Worm (Caenorhabditis elegans): ENCODE results near the gene T05G5.5.

Gene T05G5.5

DNA sequence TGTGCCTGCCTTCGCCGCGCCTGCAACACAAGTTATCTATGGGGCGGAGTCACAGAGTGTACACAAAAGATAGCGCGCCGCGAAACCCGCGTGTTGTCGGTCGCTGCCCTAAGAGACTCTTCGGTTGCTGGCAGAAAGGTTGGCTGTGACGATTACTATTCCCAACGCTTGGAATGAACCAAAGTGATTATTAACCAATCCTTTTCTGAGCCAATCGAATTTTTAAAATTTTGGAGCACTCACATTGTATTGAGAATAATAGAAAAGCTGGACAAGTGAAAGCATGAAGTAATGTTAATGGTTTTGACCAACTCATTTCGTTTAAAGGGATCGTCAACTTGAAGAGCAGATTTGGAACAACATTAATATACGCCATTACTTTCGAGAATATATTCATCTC, 34.0 kb downstream of the T05G5.5 start (continued):
- TF ChIP-seq nhr-102 (tag; optimal IDR thresholded peaks at IDR 0.05) (peak; percentile 73), attf-4 (tag; optimal IDR thresholded peaks at IDR 0.05) (peak; percentile 25), madf-9 (GFP tag; conservative IDR thresholded peaks at IDR 0.05) (no peak), ces-1 (GFP tag; optimal IDR thresholded peaks at IDR 0.05) (no peak), saeg-2 (GFP tag; IDR thresholded peaks at IDR 0.05) (no peak), zfp-2 (tag; optimal IDR thresholded peaks at IDR 0.05) (no peak), zag-1 (tag; optimal IDR thresholded peaks at IDR 0.05) (no peak), Y5F2A.4 (GFP tag; optimal IDR thresholded peaks at IDR 0.05) (no peak)

- TF ChIP-seq snpc-1.2 (GFP tag; IDR thresholded peaks at IDR 0.05) (no peak), ceh-32 (tag; optimal IDR thresholded peaks at IDR 0.05; ENCODE audit: poor library complexity) (no peak), lsy-2 (tag; optimal IDR thresholded peaks at IDR 0.05) (peak in 1 of 2 experiments; percentile 16), dmd-6 (GFP tag; IDR thresholded peaks at IDR 0.05) (peak; percentile 62), nhr-28 (tag; optimal IDR thresholded peaks at IDR 0.05) (peak; percentile 49), pqm-1 (tag; optimal IDR thresholded peaks at IDR 0.05) (peak; percentile 13), dve-1 (tag; optimal IDR thresholded peaks at IDR 0.05; ENCODE audit: insufficient read depth) (peak; percentile 73), tra-1 (GFP tag; IDR thresholded peaks at IDR 0.05) (no peak), daf-16 (GFP tag; optimal IDR thresholded peaks at IDR 0.05) (no peak), daf-16 (tag; optimal IDR thresholded peaks at IDR 0.05) (peak; percentile 53), nhr-102 (tag; optimal IDR thresholded peaks at IDR 0.05) (no peak), ztf-7 (tag; optimal IDR thresholded peaks at IDR 0.05) (peak; percentile 61), fkh-10 (GFP tag; optimal IDR thresholded peaks at IDR 0.05) (no peak)
These were observed 36.5 kb downstream of the T05G5.5 start for ce11 chrIII:9714731-9715130.

ce11 chrIII:9713862-9714261, 37.4 kb downstream of the T05G5.5 start, which contains the start of gene ncx-6:
TSS of gene ncx-6 (minus strand) at chrIII:9713949.
- TF ChIP-seq hlh-30 (tag; optimal IDR thresholded peaks at IDR 0.05; ENCODE audit: insufficient read depth) (peak; percentile 40), mxl-3 (GFP tag; optimal IDR thresholded peaks at IDR 0.05) (no peak), lin-38 (GFP tag; IDR thresholded peaks at IDR 0.05) (no peak), hlh-11 (tag; optimal IDR thresholded peaks at IDR 0.05) (peak; percentile 2), php-3 (GFP tag; IDR thresholded peaks at IDR 0.05) (peak; percentile 73), dmd-6 (GFP tag; IDR thresholded peaks at IDR 0.05) (peak; percentile 61), T20F7.1 (GFP tag; optimal IDR thresholded peaks at IDR 0.05) (no peak), ama-1 (optimal IDR thresholded peaks at IDR 0.05) (no peak), lim-7 (GFP tag; IDR thresholded peaks at IDR 0.05) (no peak), dve-1 (tag; optimal IDR thresholded peaks at IDR 0.05; ENCODE audit: insufficient read depth) (peak; percentile 63), ceh-62 (tag; optimal IDR thresholded peaks at IDR 0.05) (no peak), R02D3.7 (tag; optimal IDR thresholded peaks at IDR 0.05) (no peak), duxl-1 (tag; optimal IDR thresholded peaks at IDR 0.05; ENCODE audit: poor library complexity) (no peak), nhr-77 (tag; optimal IDR thresholded peaks at IDR 0.05) (peak; percentile 60), daf-16 (GFP tag; optimal IDR thresholded peaks at IDR 0.05) (no peak), daf-16 (tag; optimal IDR thresholded peaks at IDR 0.05) (peak; percentile 83), unc-62 (GFP tag; optimal IDR thresholded peaks at IDR 0.05 in 1 of 2) (no peak), unc-62 (tag; optimal IDR thresholded peaks at IDR 0.05) (no peak), saeg-2 (GFP tag; IDR thresholded peaks at IDR 0.05) (no peak), lin-13 (GFP tag; optimal IDR thresholded peaks at IDR 0.05) (no peak), ceh-82 (tag; optimal IDR thresholded peaks at IDR 0.05) (no peak), dpl-1 (GFP tag; optimal IDR thresholded peaks at IDR 0.05) (no peak)

- peak; percentile 51 for TF ChIP-seq nhr-28 (tag; optimal IDR thresholded peaks at IDR 0.05)
- peak; percentile 84 for TF ChIP-seq aha-1 (tag)
- TF ChIP-seq madf-9 (GFP tag; conservative IDR thresholded peaks at IDR 0.05): no peak
These were observed 38.0 kb downstream of the T05G5.5 start for ce11 chrIII:9713182-9713581.

Measured in whole organism, L4 larva.